Worm (Caenorhabditis elegans): ENCODE data around the gene ZC21.8.

DNA sequence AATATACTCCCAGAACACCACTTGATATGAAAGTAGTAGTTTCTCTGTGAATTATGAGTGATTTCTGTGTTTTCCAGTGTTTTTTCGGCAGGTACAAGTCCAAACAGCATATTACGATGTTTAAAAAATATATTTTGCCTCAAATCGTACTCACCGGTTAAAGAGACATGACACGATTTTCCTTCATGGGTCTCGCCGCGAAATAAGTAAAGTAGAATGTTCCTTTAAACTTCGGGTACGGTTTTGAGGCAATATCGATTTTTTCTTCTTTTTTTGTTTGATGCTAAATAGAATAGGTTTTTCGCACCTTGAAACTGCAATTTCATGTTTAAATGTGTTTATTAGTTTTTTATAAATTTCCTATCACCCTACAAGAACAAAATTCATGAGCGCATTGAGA lies 27.8 kb downstream of the ZC21.8 start:
- TF ChIP-seq madf-10 (tag; optimal IDR thresholded peaks at IDR 0.05) (no peak), unc-130 (GFP tag; optimal IDR thresholded peaks at IDR 0.05) (no peak), lsl-1 (GFP tag; optimal IDR thresholded peaks at IDR 0.05) (peak; percentile 87), ceh-58 (GFP tag; IDR thresholded peaks at IDR 0.05) (no peak), ztf-22 (GFP tag; optimal IDR thresholded peaks at IDR 0.05) (no peak), Y53F4B.3 (GFP tag; IDR thresholded peaks at IDR 0.05) (no peak), nfya-1 (tag; optimal IDR thresholded peaks at IDR 0.05; ENCODE audit: borderline replicate concordance, insufficient read depth) (no peak), unc-62 (GFP tag; optimal IDR thresholded peaks at IDR 0.05) (no peak), ccch-3 (GFP tag; optimal IDR thresholded peaks at IDR 0.05) (no peak), mel-28 (tag; optimal IDR thresholded peaks at IDR 0.05; ENCODE audit: borderline replicate concordance) (no peak), atf-7 (tag; optimal IDR thresholded peaks at IDR 0.05) (no peak), Y56A3A.18 (GFP tag; IDR thresholded peaks at IDR 0.05) (no peak), dpl-1 (GFP tag; optimal IDR thresholded peaks at IDR 0.05) (no peak)
